Fruit fly (Drosophila melanogaster) whole organism, embryonic: Measurements from ENCODE around the gene CG11550.

ENCODE experiments used
- Adf1 ChIP-seq: fragments of 200-800 bp; sonication (Bioruptor generic); IDR thresholded peaks from 2 replicates; pipeline ENCODE4 v1.3.6; 2022; ENCODE audit warnings: missing biosample characterization, missing genetic modification characterization
- CG17385 ChIP-seq: fragments of 200-800 bp; sonication (Bioruptor generic); optimal IDR thresholded peaks from 3 replicates; lab custom pipeline; 2018; ENCODE audit warnings: missing biosample characterization, mild to moderate bottlenecking, missing genetic modification characterization
- MTF-1 ChIP-seq: fragments of 200-800 bp; sonication (Bioruptor generic); optimal IDR thresholded peaks from 2 replicates; lab custom pipeline; 2018; ENCODE audit warnings: missing biosample characterization, mild to moderate bottlenecking, missing genetic modification characterization, borderline replicate concordance
- NK7.1 ChIP-seq: fragments of 200-800 bp; sonication (Bioruptor generic); optimal IDR thresholded peaks from 3 replicates; lab custom pipeline; 2016; ENCODE audit warnings: missing biosample characterization, missing genetic modification characterization
- tup ChIP-seq: fragments of 200-800 bp; sonication (Bioruptor generic); optimal IDR thresholded peaks from 2 replicates; lab custom pipeline; 2016; ENCODE audit warnings: missing biosample characterization, mild to moderate bottlenecking, missing genetic modification characterization, moderate library complexity

DNA sequence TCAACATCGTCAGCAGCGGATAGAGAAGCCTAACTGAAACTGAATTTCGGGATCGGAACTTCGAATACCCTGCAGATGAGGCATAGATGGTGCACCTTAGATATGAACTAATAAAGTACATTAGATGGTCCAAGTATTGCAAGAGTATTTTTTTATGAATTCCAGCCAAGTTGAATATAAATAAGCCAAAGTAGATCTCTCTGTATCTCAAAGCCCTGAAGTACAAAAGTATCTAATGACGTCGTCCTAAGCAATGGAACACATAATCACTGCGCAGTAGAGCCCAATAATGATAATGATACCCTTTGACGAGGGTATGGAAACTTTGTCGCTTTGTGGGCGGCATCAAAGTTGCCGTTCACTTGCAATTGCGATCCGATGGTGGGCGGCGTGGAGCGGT lies 30.1 kb upstream of the CG11550 start:
- TF ChIP-seq tup (GFP tag; lab: Kevin White, UChicago) (no peak), MTF-1 (GFP tag; lab: Kevin White, UChicago) (no peak), NK7.1 (GFP tag; lab: Kevin White, UChicago) (no peak), CG17385 (GFP tag; lab: Kevin White, UChicago) (no peak), Adf1 (GFP tag; lab: Robert Waterston, UW) (no peak)
